Worm (Caenorhabditis elegans): ENCODE measurements around the gene C44C1.1.

ce11 chrX:986463-986862 is 5.9 kb downstream of the C44C1.1 start:
- TF ChIP-seq ztf-23 (GFP tag; IDR thresholded peaks at IDR 0.05) (peak; percentile 38; the same call in 1 of the 2 replicates), ztf-29 (GFP tag; IDR thresholded peaks at IDR 0.05) (no peak), cog-1 (tag; optimal IDR thresholded peaks at IDR 0.05) (no peak)

All from whole organism, midembryonic.